Worm (Caenorhabditis elegans) whole organism, mixed stage, embryonic: ENCODE measurements around the gene C16A3.5.

Experiments
- M03D4.4 ChIP-seq: sonication (generic microtip); optimal IDR thresholded peaks from 2 replicates; lab custom pipeline; 2017; ENCODE audit warnings: mild to moderate bottlenecking, missing genetic modification characterization, missing compliant biosample characterization
- bed-3 ChIP-seq: fragments of 200-800 bp; sonication (Bioruptor generic); optimal IDR thresholded peaks from 3 replicates; lab custom pipeline; 2018; ENCODE audit warnings: mild to moderate bottlenecking, missing genetic modification characterization, moderate library complexity, missing compliant biosample characterization
- ceh-43 ChIP-seq: fragments of 200-800 bp; sonication (Bioruptor generic); optimal IDR thresholded peaks from 2 replicates; lab custom pipeline; 2018; ENCODE audit warnings: mild to moderate bottlenecking, missing genetic modification characterization, moderate library complexity, missing compliant biosample characterization
- ceh-83 ChIP-seq: fragments of 200-800 bp; sonication (Bioruptor generic); optimal IDR thresholded peaks from 2 replicates; lab custom pipeline; 2018; ENCODE audit warnings: mild to moderate bottlenecking, missing genetic modification characterization, missing compliant biosample characterization
- ces-1 ChIP-seq: fragments of 150-350 bp; optimal IDR thresholded peaks from 2 replicates; lab custom pipeline; 2014; ENCODE audit warnings: missing biosample characterization, missing genetic modification reagents, missing genetic modification characterization
- cnd-1 ChIP-seq: fragments of 200-800 bp; sonication (Bioruptor generic); optimal IDR thresholded peaks from 2 replicates; lab custom pipeline; 2018; ENCODE audit warnings: mild to moderate bottlenecking, missing genetic modification characterization, missing compliant biosample characterization
- drap-1 ChIP-seq: fragments of 200-800 bp; sonication (Bioruptor generic); optimal IDR thresholded peaks from 3 replicates; lab custom pipeline; 2018; ENCODE audit warnings: mild to moderate bottlenecking, missing genetic modification characterization, missing compliant biosample characterization
- elt-1 ChIP-seq: sonication (generic microtip); optimal IDR thresholded peaks from 2 replicates; lab custom pipeline; 2017; ENCODE audit warnings: missing genetic modification characterization, mild to moderate bottlenecking, missing compliant biosample characterization, antibody characterized with exemption, moderate library complexity, borderline replicate concordance; ENCODE audit not compliant: insufficient read depth
- elt-3 ChIP-seq: fragments of 150-350 bp; optimal IDR thresholded peaks from 2 replicates; lab custom pipeline; 2014; ENCODE audit warnings: missing biosample characterization, missing genetic modification characterization
- flh-1 ChIP-seq: fragments of 200-800 bp; sonication (Bioruptor generic); optimal IDR thresholded peaks from 2 replicates; lab custom pipeline; 2018; ENCODE audit warnings: mild to moderate bottlenecking, missing genetic modification characterization, moderate library complexity, missing compliant biosample characterization
- ham-2 ChIP-seq: fragments of 200-800 bp; sonication (Bioruptor generic); optimal IDR thresholded peaks from 2 replicates; lab custom pipeline; 2018; ENCODE audit warnings: mild to moderate bottlenecking, missing genetic modification characterization, missing compliant biosample characterization
- hlh-1 ChIP-seq: fragments of 150-350 bp; optimal IDR thresholded peaks from 2 replicates; lab custom pipeline; 2014; ENCODE audit warnings: missing biosample characterization, missing genetic modification reagents, missing genetic modification characterization
- lin-13 ChIP-seq: fragments of 150-350 bp; optimal IDR thresholded peaks from 2 replicates; lab custom pipeline; 2014; ENCODE audit warnings: missing biosample characterization, missing genetic modification characterization
- lin-32 ChIP-seq: fragments of 200-800 bp; sonication (Bioruptor generic); optimal IDR thresholded peaks from 2 replicates; lab custom pipeline; 2018; ENCODE audit warnings: mild to moderate bottlenecking, missing genetic modification characterization, missing compliant biosample characterization
- lsy-2 ChIP-seq: fragments of 150-350 bp; optimal IDR thresholded peaks from 2 replicates; lab custom pipeline; 2014; ENCODE audit warnings: missing biosample characterization, missing genetic modification characterization
- mab-5 ChIP-seq: fragments of 150-350 bp; optimal IDR thresholded peaks from 2 replicates; lab custom pipeline; 2014; ENCODE audit warnings: missing biosample characterization, missing genetic modification characterization
- mep-1 ChIP-seq: fragments of 150-350 bp; optimal IDR thresholded peaks from 2 replicates; lab custom pipeline; 2017; ENCODE audit warnings: missing biosample characterization, missing genetic modification reagents, missing genetic modification characterization, inconsistent platforms
- mls-2 ChIP-seq: sonication (generic microtip); optimal IDR thresholded peaks from 2 replicates; lab custom pipeline; 2016; ENCODE audit warnings: mild to moderate bottlenecking, missing genetic modification characterization, moderate library complexity, missing compliant biosample characterization
- nhr-2 ChIP-seq: fragments of 150-350 bp; optimal IDR thresholded peaks from 2 replicates; lab custom pipeline; 2014; ENCODE audit warnings: missing biosample characterization, missing genetic modification characterization
- nhr-237 ChIP-seq: fragments of 150-350 bp; optimal IDR thresholded peaks from 2 replicates; lab custom pipeline; 2014; ENCODE audit warnings: missing biosample characterization, missing genetic modification characterization
- nhr-28 ChIP-seq: fragments of 150-350 bp; optimal IDR thresholded peaks from 2 replicates; lab custom pipeline; 2014; ENCODE audit warnings: missing biosample characterization, missing genetic modification characterization
- nhr-76 ChIP-seq: sonication (generic microtip); optimal IDR thresholded peaks from 2 replicates; lab custom pipeline; 2017; ENCODE audit warnings: missing biosample characterization, missing genetic modification characterization
- pha-4 ChIP-seq: fragments of 150-350 bp; optimal IDR thresholded peaks from 2 replicates; lab custom pipeline; 2018; ENCODE audit warnings: missing biosample characterization, missing genetic modification reagents, missing genetic modification characterization
- sptf-1 ChIP-seq: sonication (generic microtip); optimal IDR thresholded peaks from 2 replicates; lab custom pipeline; 2017; ENCODE audit warnings: mild to moderate bottlenecking, missing genetic modification characterization, moderate library complexity, missing compliant biosample characterization
- tbx-8 ChIP-seq: fragments of 200-800 bp; sonication (Bioruptor generic); optimal IDR thresholded peaks from 2 replicates; lab custom pipeline; 2018; ENCODE audit warnings: mild to moderate bottlenecking, missing genetic modification characterization, moderate library complexity, missing compliant biosample characterization
- unc-120 ChIP-seq: sonication (generic microtip); optimal IDR thresholded peaks from 2 replicates; lab custom pipeline; 2017; ENCODE audit warnings: missing genetic modification characterization, missing compliant biosample characterization; ENCODE audit not compliant: poor library complexity, severe bottlenecking
- unc-39 ChIP-seq: fragments of 150-350 bp; optimal IDR thresholded peaks from 2 replicates; lab custom pipeline; 2014; ENCODE audit warnings: missing biosample characterization, missing genetic modification characterization
- unc-62 ChIP-seq: fragments of 150-350 bp; optimal IDR thresholded peaks from 2 replicates; lab custom pipeline; 2014; ENCODE audit warnings: missing biosample characterization, missing genetic modification reagents, missing genetic modification characterization
- zip-8 ChIP-seq: fragments of 150-350 bp; optimal IDR thresholded peaks from 2 replicates; lab custom pipeline; 2014; ENCODE audit warnings: missing biosample characterization, missing genetic modification characterization
- ztf-11 ChIP-seq: fragments of 150-350 bp; optimal IDR thresholded peaks from 2 replicates; lab custom pipeline; 2014; ENCODE audit warnings: missing biosample characterization, missing genetic modification characterization

The C16A3.5 gene

DNA sequence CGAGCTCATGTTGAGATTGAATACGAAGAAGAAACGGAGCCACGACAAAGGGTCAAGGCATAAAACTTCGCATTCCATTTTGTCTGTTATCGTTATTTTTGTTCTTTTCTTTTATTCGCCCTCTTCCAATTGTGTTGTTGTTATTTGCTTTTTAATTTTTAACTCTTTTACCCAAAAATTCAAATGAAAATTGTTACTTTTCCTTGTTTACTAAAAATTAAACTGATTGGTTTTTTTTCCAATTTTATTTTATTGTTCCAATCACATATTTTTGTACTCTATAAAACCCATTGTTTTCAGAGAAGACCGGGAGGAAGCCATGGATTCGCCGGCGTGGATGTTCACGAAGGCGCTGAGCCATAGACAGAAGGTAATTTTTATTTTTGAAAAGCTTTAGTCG lies at the start of gene C16A3.5:
TSS of gene C16A3.5 (plus strand) at position 301 of the 400 bp plus-strand sequence.
- TF ChIP-seq lin-13 (tag; lab: Kevin White, UChicago) (no peak), nhr-2 (no peak), elt-1 (no peak), bed-3 (GFP tag; lab: Kevin White, UChicago) (no peak), hlh-1 (no peak), unc-39 (no peak), mab-5 (tag; lab: Kevin White, UChicago) (no peak), nhr-28 (tag; lab: Kevin White, UChicago) (no peak), mep-1 (tag; lab: Kevin White, UChicago) (no peak), nhr-76 (tag; lab: Kevin White, UChicago) (no peak), mls-2 (tag; lab: Kevin White, UChicago) (no peak), unc-62 (no peak), flh-1 (GFP tag; lab: Kevin White, UChicago) (no peak), drap-1 (GFP tag; lab: Kevin White, UChicago) (no peak), nhr-237 (tag; lab: Kevin White, UChicago) (no peak), lin-32 (GFP tag; lab: Kevin White, UChicago) (no peak), zip-8 (no peak), ztf-11 (tag; lab: Kevin White, UChicago) (no peak), cnd-1 (tag; lab: Kevin White, UChicago) (no peak), ces-1 (GFP tag; lab: Kevin White, UChicago) (no peak)

DNA sequence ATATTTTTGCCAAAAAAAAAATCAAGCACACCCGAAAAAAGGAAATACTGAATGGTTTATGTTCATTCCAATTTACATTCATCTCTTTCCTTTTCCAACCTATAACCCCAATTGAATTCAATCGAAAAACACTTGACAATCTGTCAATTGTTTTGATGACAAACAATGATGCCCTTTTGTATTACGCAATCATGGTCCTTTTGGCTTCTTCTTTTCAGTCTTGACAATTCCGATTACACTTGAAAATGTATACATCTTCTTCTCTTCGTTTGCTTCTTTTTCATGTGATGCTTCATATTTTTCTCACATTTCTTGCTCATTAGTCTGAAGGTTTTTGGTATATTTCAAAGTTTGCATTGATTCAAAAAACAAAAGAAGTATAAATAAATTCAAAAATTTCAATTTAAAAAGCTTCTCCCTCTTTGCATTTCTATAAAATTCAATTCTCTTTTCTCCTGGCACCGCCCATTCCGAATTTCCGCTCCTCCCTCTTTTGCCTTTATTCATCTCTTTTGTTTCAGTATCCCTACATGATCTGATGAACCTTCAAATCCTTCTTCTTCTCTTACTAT lies 49.3 kb upstream of the C16A3.5 start, which contains the start of gene C56G2.4:
TSS of gene C56G2.4 (plus strand) at position 522 of the 572 bp plus-strand sequence.
- TF ChIP-seq zip-8 (peak; percentile 90), tbx-8 (GFP tag; lab: Kevin White, UChicago) (no peak), nhr-76 (tag; lab: Kevin White, UChicago) (no peak)

DNA sequence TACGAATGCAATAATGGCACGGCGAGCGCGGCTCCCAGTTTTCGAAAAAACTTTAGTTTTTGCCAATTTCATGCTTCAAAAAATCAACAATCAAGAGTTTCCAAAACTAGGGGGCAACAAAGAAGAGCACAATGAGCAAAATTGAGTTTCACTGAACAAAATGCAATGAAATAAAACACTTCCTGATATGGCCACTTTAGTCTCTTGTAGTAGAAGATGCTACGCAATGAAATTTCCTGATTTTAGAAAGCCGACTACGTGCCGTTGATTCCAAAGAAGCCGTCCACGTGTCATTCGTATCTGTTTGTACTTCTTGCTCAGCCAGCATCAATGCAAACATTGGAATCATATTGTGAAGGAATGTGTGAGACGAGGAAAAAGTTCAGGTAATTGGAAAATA lies 46.2 kb upstream of the C16A3.5 start:
- TF ChIP-seq lin-13 (tag; lab: Kevin White, UChicago) (no peak), ces-1 (GFP tag; lab: Kevin White, UChicago) (peak; percentile 80), ham-2 (GFP tag; lab: Kevin White, UChicago) (no peak), zip-8 (no peak), sptf-1 (tag; lab: Kevin White, UChicago) (no peak)

DNA sequence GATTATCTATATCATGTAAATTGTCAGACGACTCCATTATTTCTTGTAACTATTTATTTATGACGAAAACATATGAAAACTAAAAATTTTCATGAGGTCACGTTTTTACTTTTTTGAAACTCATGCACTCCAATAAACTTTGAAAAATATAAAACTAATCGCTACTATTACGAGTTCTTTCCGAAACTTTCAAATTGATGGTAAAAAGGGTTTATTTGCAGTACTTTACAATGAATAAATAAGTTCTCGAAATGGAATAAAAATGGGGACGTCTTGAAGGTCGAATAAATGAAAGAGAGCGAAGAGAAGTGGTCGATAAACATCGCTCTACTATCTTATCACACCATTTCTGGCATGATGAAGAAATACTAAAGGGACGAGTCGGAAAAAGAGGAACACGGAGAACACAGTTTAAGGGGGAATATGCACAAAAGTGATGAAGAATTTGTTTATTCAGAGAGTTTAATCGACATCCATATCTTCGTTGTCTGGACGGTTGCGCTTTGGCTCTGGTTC lies 40.6 kb upstream of the C16A3.5 start, which contains the start of gene let-767:
TSS of gene let-767 (minus strand) at position 51 of the 516 bp plus-strand sequence.
- TF ChIP-seq lsy-2 (tag; lab: Kevin White, UChicago) (no peak), nhr-2 (no peak), lin-13 (tag; lab: Kevin White, UChicago) (no peak), ham-2 (GFP tag; lab: Kevin White, UChicago) (no peak), elt-3 (tag; lab: Kevin White, UChicago) (no peak), ceh-83 (no peak), ces-1 (GFP tag; lab: Kevin White, UChicago) (no peak)

DNA sequence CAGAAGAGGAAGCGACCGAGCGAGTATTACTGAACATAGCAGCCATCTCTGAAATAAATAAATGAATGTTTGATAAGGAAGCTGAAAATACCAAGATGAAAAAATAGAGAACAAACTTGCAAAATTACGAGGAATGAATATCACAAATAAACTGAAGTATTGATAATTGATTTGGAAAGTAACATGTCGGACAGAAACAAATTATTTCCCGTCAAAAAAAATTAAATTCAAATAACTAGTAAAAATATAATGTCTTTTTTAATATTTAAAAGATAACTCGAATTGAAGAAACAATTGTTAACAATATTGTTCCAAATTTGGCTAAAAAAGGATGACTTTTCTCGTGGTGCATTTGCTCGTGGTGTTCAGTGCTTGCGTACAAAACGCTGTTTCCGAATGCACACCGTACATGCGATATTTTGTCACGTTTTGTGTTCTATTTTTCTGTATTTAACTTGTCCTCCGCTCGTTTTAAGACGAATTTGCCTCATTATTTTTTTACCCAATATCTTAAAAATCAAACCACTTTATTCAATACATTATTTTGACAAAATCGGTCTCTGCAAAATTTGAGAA lies 38.6 kb upstream of the C16A3.5 start, which contains the start of gene rpn-13:
TSS of gene rpn-13 (minus strand) at position 51 of the 576 bp plus-strand sequence.
- TF ChIP-seq lin-13 (tag; lab: Kevin White, UChicago), result peak; percentile 31
- TF ChIP-seq drap-1 (GFP tag; lab: Kevin White, UChicago), result peak; percentile 42
- TF ChIP-seq ces-1 (GFP tag; lab: Kevin White, UChicago), result peak; percentile 33
- peak; percentile 95 for TF ChIP-seq unc-120 (tag; lab: Kevin White, UChicago)
- peak; percentile 43 for TF ChIP-seq M03D4.4 (tag; lab: Kevin White, UChicago)
- TF ChIP-seq pha-4, result peak; percentile 10
- no peak for TF ChIP-seq nhr-2
- TF ChIP-seq hlh-1, result no peak
- no peak for TF ChIP-seq nhr-76 (tag; lab: Kevin White, UChicago)
- TF ChIP-seq nhr-28 (tag; lab: Kevin White, UChicago), result no peak
- TF ChIP-seq lsy-2 (tag; lab: Kevin White, UChicago), result peak; percentile 97
- TF ChIP-seq ceh-43 (GFP tag; lab: Kevin White, UChicago), result peak; percentile 0
- TF ChIP-seq, all 35 proteins: peak for 8
